Fruit fly (Drosophila melanogaster) Kc167 (cell line): ENCODE results near the gene p38b.

Experiments
- Myc ChIP-seq: fragments of >200 bp; optimal IDR thresholded peaks from 2 replicates; lab custom pipeline; 2017; ENCODE audit warnings: missing external identifiers
- Sin3A ChIP-seq: fragments of >200 bp; optimal IDR thresholded peaks from 2 replicates; lab custom pipeline; 2018; ENCODE audit warnings: missing external identifiers
- insv ChIP-seq: fragments of >200 bp; optimal IDR thresholded peaks from 3 replicates; lab custom pipeline; 2018; ENCODE audit warnings: missing external identifiers

dm6 chr2L:13784155-13784681, 3.7 kb downstream of the p38b start, which contains the start of gene CG16890:
- TF ChIP-seq insv (lab: Kevin White, UChicago) (no peak), Sin3A (no peak), Myc (lab: Kevin White, UChicago) (no peak)
